Worm (Caenorhabditis elegans) whole organism, L4 larva: ENCODE measurements around the gene asp-12.

Experiments used
- egl-27 ChIP-seq: sonication (generic microtip); optimal IDR thresholded peaks from 3 replicates; lab custom pipeline; 2017; ENCODE audit warnings: missing biosample characterization, missing genetic modification reagents, missing genetic modification characterization
- lim-7 ChIP-seq: fragments of 200-800 bp; sonication (Bioruptor generic); IDR thresholded peaks from 2 replicates; pipeline ENCODE4 v1.3.6; 2022; ENCODE audit warnings: missing genetic modification characterization, missing compliant biosample characterization
- lin-13 ChIP-seq: fragments of 150-350 bp; optimal IDR thresholded peaks from 2 replicates; lab custom pipeline; 2014; ENCODE audit warnings: missing biosample characterization, missing genetic modification reagents, missing genetic modification characterization
- nhr-10 ChIP-seq: fragments of 150-350 bp; optimal IDR thresholded peaks from 2 replicates; lab custom pipeline; 2014; ENCODE audit warnings: missing biosample characterization, missing genetic modification characterization

The asp-12 gene

DNA sequence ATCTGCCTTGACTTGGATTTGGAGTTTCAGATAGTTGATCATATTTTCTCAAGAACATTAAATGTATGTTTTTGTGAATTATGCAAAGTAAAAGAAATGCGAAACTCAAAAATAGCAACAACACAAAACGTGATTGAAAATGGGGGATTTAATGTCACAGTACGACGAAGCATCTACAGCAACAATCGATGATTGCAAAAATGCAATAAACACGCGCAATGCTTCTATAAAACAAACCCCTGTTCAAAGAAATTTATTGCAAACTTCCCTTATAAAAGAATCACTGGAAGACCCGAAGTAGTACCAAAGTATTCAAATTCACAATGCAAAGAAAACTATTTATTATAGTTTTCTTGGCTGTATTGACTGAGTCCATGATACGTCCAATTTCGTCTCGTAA, 49.1 kb downstream of the asp-12 start, which contains the start of gene clec-219:
Gene clec-219, plus strand, starts transcription at position 301 of the 400 bp plus-strand sequence.
- TF ChIP-seq nhr-10 (tag; lab: Kevin White, UChicago) (no peak), lin-13 (GFP tag; lab: Kevin White, UChicago) (no peak), egl-27 (no peak), lim-7 (GFP tag; lab: Robert Waterston, UW) (no peak)
